Fruit fly (Drosophila melanogaster): ENCODE results near the gene CG11695.

dm6 chrX:11548701-11549100, 28.0 kb upstream of the CG11695 start:
- TF ChIP-seq CG5204 (GFP tag; optimal IDR thresholded peaks at IDR 0.05), result no peak
- TF ChIP-seq Mnt (GFP tag; optimal IDR thresholded peaks at IDR 0.05), result no peak
- no peak for TF ChIP-seq ovo (GFP tag; optimal IDR thresholded peaks at IDR 0.05)
- TF ChIP-seq CG7101 (tag; optimal IDR thresholded peaks at IDR 0.05), result no peak
- TF ChIP-seq bab1 (GFP tag; optimal IDR thresholded peaks at IDR 0.05), result no peak
- no peak for TF ChIP-seq cic (GFP tag; optimal IDR thresholded peaks at IDR 0.05)
- TF ChIP-seq CG14711 (tag; optimal IDR thresholded peaks at IDR 0.05), result no peak
- no peak for TF ChIP-seq Clk (GFP tag; optimal IDR thresholded peaks at IDR 0.05)
- no peak for TF ChIP-seq CG1620 (GFP tag; optimal IDR thresholded peaks at IDR 0.05)
